Fruit fly (Drosophila melanogaster) whole organism, embryonic: Measurements from ENCODE around the gene Decay.

Source experiments
- Adf1 ChIP-seq: fragments of 200-800 bp; sonication (Bioruptor generic); IDR thresholded peaks from 2 replicates; pipeline ENCODE4 v1.3.6; 2022; ENCODE audit warnings: missing biosample characterization, missing genetic modification characterization
- BEAF-32 ChIP-seq: fragments of 200-800 bp; sonication (Bioruptor generic); optimal IDR thresholded peaks from 3 replicates; lab custom pipeline; 2017; ENCODE audit warnings: missing biosample characterization, missing genetic modification characterization, mild to moderate bottlenecking, moderate library complexity, missing genetic modification reagents
- Bgb ChIP-seq: fragments of 200-800 bp; sonication (Bioruptor generic); IDR thresholded peaks from 2 replicates; pipeline ENCODE4 v1.3.6; 2022; ENCODE audit warnings: missing biosample characterization, missing genetic modification characterization; ENCODE audit not compliant: partially characterized antibody
- Blimp-1 ChIP-seq: fragments of 200-800 bp; sonication (Bioruptor generic); optimal IDR thresholded peaks from 3 replicates; lab custom pipeline; 2018; ENCODE audit warnings: missing biosample characterization, missing genetic modification characterization, mild to moderate bottlenecking, moderate library complexity, missing genetic modification reagents
- Bteb2 ChIP-seq: fragments of 200-800 bp; sonication (Bioruptor generic); optimal IDR thresholded peaks from 2 replicates; lab custom pipeline; 2016; ENCODE audit warnings: missing biosample characterization, missing genetic modification characterization
- CG10565 ChIP-seq: fragments of 200-800 bp; sonication (Bioruptor generic); optimal IDR thresholded peaks from 3 replicates; lab custom pipeline; 2016; ENCODE audit warnings: missing biosample characterization, mild to moderate bottlenecking, missing genetic modification characterization
- CG11093 ChIP-seq: fragments of 200-800 bp; sonication (Bioruptor generic); IDR thresholded peaks from 3 replicates; pipeline ENCODE4 v1.3.6; 2022; ENCODE audit warnings: missing biosample characterization, missing genetic modification characterization
- CG14050 ChIP-seq: fragments of 200-800 bp; sonication (Bioruptor generic); IDR thresholded peaks from 3 replicates; pipeline ENCODE4 v1.3.6; 2022; ENCODE audit warnings: missing biosample characterization, missing genetic modification characterization
- CG18262 ChIP-seq: fragments of 200-800 bp; optimal IDR thresholded peaks from 3 replicates; lab custom pipeline; 2019; ENCODE audit warnings: missing biosample characterization, mild to moderate bottlenecking, missing genetic modification characterization, moderate library complexity
- CG2678 ChIP-seq: fragments of 200-800 bp; sonication (Bioruptor generic); optimal IDR thresholded peaks from 3 replicates; lab custom pipeline; 2019; ENCODE audit warnings: missing biosample characterization, mild to moderate bottlenecking, missing genetic modification characterization, moderate library complexity
- CG2875 ChIP-seq: fragments of 200-800 bp; sonication (Bioruptor generic); optimal IDR thresholded peaks from 2 replicates; lab custom pipeline; 2017; ENCODE audit warnings: missing biosample characterization, mild to moderate bottlenecking, missing genetic modification characterization, missing genetic modification reagents
- CG34224 ChIP-seq: fragments of 200-800 bp; sonication (Bioruptor generic); IDR thresholded peaks from 3 replicates; pipeline ENCODE4 v1.3.6; 2022; ENCODE audit warnings: missing biosample characterization, missing genetic modification characterization; ENCODE audit not compliant: partially characterized antibody
- CG3995 ChIP-seq: fragments of 200-800 bp; sonication (Bioruptor generic); optimal IDR thresholded peaks from 3 replicates; lab custom pipeline; 2016; ENCODE audit warnings: missing biosample characterization, missing genetic modification characterization
- CG4404 ChIP-seq: fragments of 200-800 bp; sonication (Bioruptor generic); IDR thresholded peaks from 2 replicates; pipeline ENCODE4 v1.3.6; 2022; ENCODE audit warnings: missing biosample characterization, missing genetic modification characterization
- CG4854 ChIP-seq: fragments of 200-800 bp; sonication (Bioruptor generic); optimal IDR thresholded peaks from 2 replicates; lab custom pipeline; 2016; ENCODE audit warnings: missing biosample characterization, missing genetic modification characterization, inconsistent platforms
- CG6689 ChIP-seq: fragments of 200-800 bp; sonication (Bioruptor generic); IDR thresholded peaks from 2 replicates; pipeline ENCODE4 v1.3.6; 2022; ENCODE audit warnings: missing biosample characterization, missing genetic modification characterization
- CG7839 ChIP-seq: fragments of 200-800 bp; sonication (Bioruptor generic); optimal IDR thresholded peaks from 3 replicates; lab custom pipeline; 2018; ENCODE audit warnings: missing biosample characterization, mild to moderate bottlenecking, missing genetic modification characterization, moderate library complexity
- CG9437 ChIP-seq: fragments of 200-800 bp; sonication (Bioruptor generic); optimal IDR thresholded peaks from 2 replicates; lab custom pipeline; 2018; ENCODE audit warnings: missing biosample characterization, mild to moderate bottlenecking, missing genetic modification characterization
- CTCF ChIP-seq: fragments of 200-800 bp; sonication (Bioruptor generic); optimal IDR thresholded peaks from 2 replicates; lab custom pipeline; 2017; ENCODE audit warnings: missing biosample characterization, mild to moderate bottlenecking, missing genetic modification characterization, moderate library complexity
- Camta ChIP-seq: fragments of 200-800 bp; sonication (Bioruptor generic); optimal IDR thresholded peaks from 2 replicates; lab custom pipeline; 2016; ENCODE audit warnings: missing biosample characterization, missing genetic modification characterization
- Dbx ChIP-seq: fragments of 200-800 bp; sonication (Bioruptor generic); IDR thresholded peaks from 3 replicates; pipeline ENCODE4 v1.3.6; 2022; ENCODE audit warnings: missing biosample characterization, missing genetic modification characterization
- E2f2 ChIP-seq: fragments of 200-800 bp; sonication (Bioruptor generic); IDR thresholded peaks from 2 replicates; pipeline ENCODE4 v1.3.6; 2022; ENCODE audit warnings: missing biosample characterization, missing genetic modification characterization
- HLH4C ChIP-seq: fragments of 200-800 bp; sonication (Bioruptor generic); IDR thresholded peaks from 3 replicates; pipeline ENCODE4 v1.3.6; 2022; ENCODE audit warnings: missing biosample characterization, missing genetic modification characterization; ENCODE audit not compliant: partially characterized antibody
- Hand ChIP-seq: fragments of 200-800 bp; sonication (Bioruptor generic); optimal IDR thresholded peaks from 2 replicates; lab custom pipeline; 2017; ENCODE audit warnings: mild to moderate bottlenecking, missing biosample characterization, missing genetic modification reagents, missing genetic modification characterization
- Hmr ChIP-seq: fragments of 200-800 bp; sonication (Bioruptor generic); optimal IDR thresholded peaks from 3 replicates; lab custom pipeline; 2017; ENCODE audit warnings: mild to moderate bottlenecking, missing biosample characterization, missing genetic modification reagents, missing genetic modification characterization
- Hr3 ChIP-seq: fragments of 200-800 bp; sonication (Bioruptor generic); optimal IDR thresholded peaks from 3 replicates; lab custom pipeline; 2016; ENCODE audit warnings: missing biosample characterization, missing genetic modification characterization
- NC2β ChIP-seq: fragments of 200-800 bp; sonication (Bioruptor generic); optimal IDR thresholded peaks from 2 replicates; lab custom pipeline; 2016; ENCODE audit warnings: missing biosample characterization, missing genetic modification characterization
- Neu2 ChIP-seq: fragments of 200-800 bp; sonication (Bioruptor generic); optimal IDR thresholded peaks from 3 replicates; lab custom pipeline; 2016; ENCODE audit warnings: missing biosample characterization, missing genetic modification characterization, borderline replicate concordance
- Side ChIP-seq: fragments of 200-800 bp; sonication (Bioruptor generic); optimal IDR thresholded peaks from 2 replicates; lab custom pipeline; 2016; ENCODE audit warnings: missing biosample characterization, missing genetic modification characterization
- Sox100B ChIP-seq: fragments of 200-800 bp; sonication (Bioruptor generic); optimal IDR thresholded peaks from 3 replicates; lab custom pipeline; 2018; ENCODE audit warnings: missing biosample characterization, mild to moderate bottlenecking, missing genetic modification characterization
- abd-A ChIP-seq: fragments of 200-800 bp; sonication (Bioruptor generic); optimal IDR thresholded peaks from 3 replicates; lab custom pipeline; 2019; ENCODE audit warnings: missing biosample characterization, mild to moderate bottlenecking, missing genetic modification characterization, moderate library complexity
- bsh ChIP-seq, 2 experiments: fragments of 200-800 bp; sonication (Bioruptor generic); optimal IDR thresholded peaks; 2 replicates each; lab custom pipeline; 2017 to 2018; ENCODE audit warnings: mild to moderate bottlenecking in 2 of 2, missing biosample characterization in 2 of 2, missing genetic modification characterization in 2 of 2, moderate library complexity in 1 of 2
- ci ChIP-seq: fragments of 200-800 bp; sonication (Bioruptor generic); IDR thresholded peaks from 3 replicates; pipeline ENCODE4 v1.3.6; 2022; ENCODE audit warnings: missing biosample characterization, missing genetic modification characterization
- croc ChIP-seq: fragments of 200-800 bp; sonication (Bioruptor generic); conservative IDR thresholded peaks from 3 replicates; pipeline ENCODE4 v1.3.6; 2022; ENCODE audit warnings: missing biosample characterization, missing genetic modification characterization
- dan ChIP-seq: fragments of 200-800 bp; sonication (Bioruptor generic); IDR thresholded peaks from 2 replicates; pipeline ENCODE4 v1.3.6; 2022; ENCODE audit warnings: missing biosample characterization, missing genetic modification characterization
- dimm ChIP-seq: fragments of 200-800 bp; sonication (Bioruptor generic); IDR thresholded peaks from 2 replicates; pipeline ENCODE4 v1.3.6; 2022; ENCODE audit warnings: missing biosample characterization, missing genetic modification characterization
- esg ChIP-seq: fragments of 200-800 bp; sonication (Bioruptor generic); conservative IDR thresholded peaks from 2 replicates; pipeline ENCODE4 v1.3.6; 2022; ENCODE audit warnings: missing biosample characterization, missing genetic modification characterization
- fru ChIP-seq: fragments of >200 bp; optimal IDR thresholded peaks from 2 replicates; lab custom pipeline; 2017
- ftz-f1 ChIP-seq: fragments of 200-800 bp; sonication (Bioruptor generic); optimal IDR thresholded peaks from 2 replicates; lab custom pipeline; 2016; ENCODE audit warnings: missing biosample characterization, missing genetic modification characterization
- hkb ChIP-seq, 2 experiments: fragments of 200-800 bp in 1 of 2; fragments of >200 bp in 1 of 2; sonication (Bioruptor generic) in 1 of 2; IDR thresholded peaks in 1 of 2; optimal IDR thresholded peaks in 1 of 2; 2 replicates each; pipeline versions ENCODE4 v1.3.6 to Lab custom; 2017 to 2022; ENCODE audit warnings: missing biosample characterization in 1 of 2, missing genetic modification characterization in 1 of 2
- ind ChIP-seq: fragments of 200-800 bp; sonication (Bioruptor generic); optimal IDR thresholded peaks from 3 replicates; lab custom pipeline; 2016; ENCODE audit warnings: missing biosample characterization, missing genetic modification characterization
- nerfin-2 ChIP-seq: fragments of 200-800 bp; sonication (Bioruptor generic); IDR thresholded peaks from 2 replicates; pipeline ENCODE4 v1.3.6; 2022; ENCODE audit warnings: missing biosample characterization, missing genetic modification characterization; ENCODE audit not compliant: partially characterized antibody
- onecut ChIP-seq: fragments of 200-800 bp; sonication (Bioruptor generic); IDR thresholded peaks from 2 replicates; pipeline ENCODE4 v1.3.6; 2022; ENCODE audit warnings: missing biosample characterization, missing genetic modification characterization
- pzg ChIP-seq: fragments of 200-800 bp; sonication (Bioruptor generic); optimal IDR thresholded peaks from 3 replicates; lab custom pipeline; 2018; ENCODE audit warnings: missing biosample characterization, mild to moderate bottlenecking, missing genetic modification characterization, moderate library complexity
- ranshi ChIP-seq: fragments of 200-800 bp; sonication (Bioruptor generic); IDR thresholded peaks from 2 replicates; pipeline ENCODE4 v1.3.6; 2022; ENCODE audit warnings: missing biosample characterization, missing genetic modification characterization
- row ChIP-seq: fragments of 200-800 bp; sonication (Bioruptor generic); IDR thresholded peaks from 3 replicates; pipeline ENCODE4 v1.3.6; 2022; ENCODE audit warnings: missing biosample characterization, missing genetic modification characterization
- shn ChIP-seq: fragments of 200-800 bp; sonication (Bioruptor generic); optimal IDR thresholded peaks from 3 replicates; lab custom pipeline; 2016; ENCODE audit warnings: missing biosample characterization, missing genetic modification characterization
- sqz ChIP-seq: fragments of 200-800 bp; sonication (Bioruptor generic); optimal IDR thresholded peaks from 3 replicates; lab custom pipeline; 2018; ENCODE audit warnings: missing biosample characterization, mild to moderate bottlenecking, missing genetic modification characterization
- sr ChIP-seq: fragments of 200-800 bp; sonication (Bioruptor generic); IDR thresholded peaks from 3 replicates; pipeline ENCODE4 v1.3.6; 2022; ENCODE audit warnings: missing biosample characterization, missing genetic modification characterization
- tap ChIP-seq: fragments of 200-800 bp; optimal IDR thresholded peaks from 3 replicates; lab custom pipeline; 2019; ENCODE audit warnings: missing biosample characterization, mild to moderate bottlenecking, missing genetic modification characterization, moderate library complexity
- tgo ChIP-seq: fragments of 200-800 bp; sonication (Bioruptor generic); IDR thresholded peaks from 3 replicates; pipeline ENCODE4 v1.3.6; 2022; ENCODE audit warnings: missing biosample characterization, missing genetic modification characterization
- usp ChIP-seq: fragments of >200 bp; optimal IDR thresholded peaks from 2 replicates; lab custom pipeline; 2017; ENCODE audit warnings: missing biosample characterization, missing genetic modification characterization

The Decay gene

dm6 chr3R:16455875-16456274 is 45.0 kb downstream of the Decay start, which contains the start of gene CG14883:
Gene CG14883, plus strand, starts transcription at chr3R:16456052.
- TF ChIP-seq bsh (GFP tag; optimal IDR thresholded peaks at IDR 0.05; lab: Kevin White, UChicago): no peak
- TF ChIP-seq ind (GFP tag; lab: Kevin White, UChicago): no peak
- no peak for TF ChIP-seq sqz (GFP tag; lab: Kevin White, UChicago)
- no peak for TF ChIP-seq Hmr (GFP tag; lab: Kevin White, UChicago)
- TF ChIP-seq NC2β (GFP tag; lab: Kevin White, UChicago): no peak
- no peak for TF ChIP-seq tgo (GFP tag; lab: Robert Waterston, UW)
- no peak for TF ChIP-seq ci (GFP tag; lab: Robert Waterston, UW)
- peak; percentile 40; the same call in 1 of the 2 replicates for TF ChIP-seq Bgb (GFP tag; lab: Robert Waterston, UW)
- peak; percentile 72 for TF ChIP-seq CG34224 (GFP tag; lab: Robert Waterston, UW)
- TF ChIP-seq CG14050: no peak
- peak; percentile 58 for TF ChIP-seq HLH4C
- TF ChIP-seq Bteb2 (GFP tag; lab: Kevin White, UChicago): no peak
- no peak for TF ChIP-seq CG7839 (tag; lab: Kevin White, UChicago)
- TF ChIP-seq dan (GFP tag; lab: Robert Waterston, UW): no peak
- TF ChIP-seq shn: no peak
- no peak for TF ChIP-seq CG6689 (GFP tag; lab: Robert Waterston, UW)
- no peak for TF ChIP-seq sr (GFP tag; lab: Robert Waterston, UW)
- no peak for TF ChIP-seq esg (GFP tag; lab: Robert Waterston, UW)
- no peak for TF ChIP-seq Neu2 (GFP tag; lab: Kevin White, UChicago)
- no peak for TF ChIP-seq hkb (optimal IDR thresholded peaks at IDR 0.05; lab: Kevin White, UChicago)
- no peak for TF ChIP-seq hkb (GFP tag; IDR thresholded peaks at IDR 0.05; lab: Robert Waterston, UW)
- TF ChIP-seq abd-A (tag; lab: Kevin White, UChicago): no peak
- no peak for TF ChIP-seq CG2875 (GFP tag; lab: Kevin White, UChicago)
- TF ChIP-seq CG4404 (GFP tag; lab: Robert Waterston, UW): no peak
- no peak for TF ChIP-seq CTCF (GFP tag; lab: Kevin White, UChicago)
- no peak for TF ChIP-seq Camta (GFP tag; lab: Kevin White, UChicago)
- TF ChIP-seq CG9437 (GFP tag; lab: Kevin White, UChicago): no peak
- TF ChIP-seq Adf1: no peak
- no peak for TF ChIP-seq CG11093 (GFP tag; lab: Robert Waterston, UW)
- peak; percentile 98 for TF ChIP-seq Blimp-1
- no peak for TF ChIP-seq row (GFP tag; lab: Robert Waterston, UW)
- TF ChIP-seq pzg (GFP tag; lab: Kevin White, UChicago): peak; percentile 43
- no peak for TF ChIP-seq dimm (GFP tag; lab: Robert Waterston, UW)
- TF ChIP-seq tap (tag; lab: Kevin White, UChicago): no peak
- no peak for TF ChIP-seq Hand (GFP tag; lab: Kevin White, UChicago)
- no peak for TF ChIP-seq usp (GFP tag; lab: Kevin White, UChicago)
- no peak for TF ChIP-seq Side (GFP tag; lab: Kevin White, UChicago)
- no peak for TF ChIP-seq CG10565
- no peak for TF ChIP-seq fru (lab: Kevin White, UChicago)
- TF ChIP-seq CG18262: no peak
- TF ChIP-seq Dbx (GFP tag; lab: Robert Waterston, UW): no peak
- no peak for TF ChIP-seq CG2678
- TF ChIP-seq BEAF-32 (GFP tag; lab: Kevin White, UChicago): peak; percentile 52
- no peak for TF ChIP-seq Sox100B (GFP tag; lab: Kevin White, UChicago)
- TF ChIP-seq ftz-f1: no peak
- no peak for TF ChIP-seq croc (GFP tag; lab: Robert Waterston, UW)
- TF ChIP-seq CG4854 (GFP tag; lab: Kevin White, UChicago): no peak
- peak; percentile 75 for TF ChIP-seq CG3995
- TF ChIP-seq E2f2 (GFP tag; lab: Robert Waterston, UW): peak; percentile 91
- no peak for TF ChIP-seq ranshi (GFP tag; lab: Robert Waterston, UW)
- no peak for TF ChIP-seq onecut (GFP tag; lab: Robert Waterston, UW)
- no peak for TF ChIP-seq Hr3 (GFP tag; lab: Kevin White, UChicago)
- TF ChIP-seq nerfin-2 (GFP tag; lab: Robert Waterston, UW): peak; percentile 46; the same call in 1 of the 2 replicates
